Fruit fly (Drosophila melanogaster) whole organism, embryonic: ENCODE measurements around the gene TwdlC.

ENCODE experiments used
- Aef1 ChIP-seq: fragments of 200-800 bp; sonication (Bioruptor generic); IDR thresholded peaks from 3 replicates; pipeline ENCODE4 v1.3.6; 2022; ENCODE audit warnings: missing biosample characterization, missing genetic modification characterization
- Atf-2 ChIP-seq: fragments of 200-800 bp; sonication (Bioruptor generic); optimal IDR thresholded peaks from 2 replicates; lab custom pipeline; 2016; ENCODE audit warnings: missing biosample characterization, missing genetic modification characterization
- BEAF-32 ChIP-seq: fragments of 200-800 bp; sonication (Bioruptor generic); optimal IDR thresholded peaks from 3 replicates; lab custom pipeline; 2017; ENCODE audit warnings: missing biosample characterization, missing genetic modification characterization, mild to moderate bottlenecking, moderate library complexity, missing genetic modification reagents
- Blimp-1 ChIP-seq: fragments of 200-800 bp; sonication (Bioruptor generic); optimal IDR thresholded peaks from 3 replicates; lab custom pipeline; 2018; ENCODE audit warnings: missing biosample characterization, missing genetic modification characterization, mild to moderate bottlenecking, moderate library complexity, missing genetic modification reagents
- CG10147 ChIP-seq: fragments of 200-800 bp; sonication (Bioruptor generic); optimal IDR thresholded peaks from 2 replicates; lab custom pipeline; 2019; ENCODE audit warnings: missing biosample characterization, mild to moderate bottlenecking, missing genetic modification characterization, moderate library complexity
- CG1024 ChIP-seq: fragments of 200-800 bp; sonication (Bioruptor generic); IDR thresholded peaks from 2 replicates; pipeline ENCODE4 v1.3.6; 2022; ENCODE audit warnings: missing biosample characterization, missing genetic modification characterization
- CG10462 ChIP-seq: fragments of 200-800 bp; sonication (Bioruptor generic); optimal IDR thresholded peaks from 2 replicates; lab custom pipeline; 2016; ENCODE audit warnings: missing biosample characterization, missing genetic modification characterization
- CG12236 ChIP-seq: fragments of 200-800 bp; sonication (Bioruptor generic); optimal IDR thresholded peaks from 2 replicates; lab custom pipeline; 2016; ENCODE audit warnings: missing biosample characterization, missing genetic modification characterization
- CG12391 ChIP-seq: fragments of 200-800 bp; sonication (Bioruptor generic); optimal IDR thresholded peaks from 3 replicates; lab custom pipeline; 2018; ENCODE audit warnings: missing biosample characterization, mild to moderate bottlenecking, missing genetic modification characterization, moderate library complexity
- CG14965 ChIP-seq: fragments of 200-800 bp; sonication (Bioruptor generic); optimal IDR thresholded peaks from 2 replicates; lab custom pipeline; 2016; ENCODE audit warnings: missing biosample characterization, missing genetic modification characterization, borderline replicate concordance
- CG1647 ChIP-seq: fragments of 200-800 bp; sonication (Bioruptor generic); optimal IDR thresholded peaks from 3 replicates; lab custom pipeline; 2016; ENCODE audit warnings: missing biosample characterization, missing genetic modification characterization
- CG17385 ChIP-seq: fragments of 200-800 bp; sonication (Bioruptor generic); optimal IDR thresholded peaks from 3 replicates; lab custom pipeline; 2018; ENCODE audit warnings: missing biosample characterization, mild to moderate bottlenecking, missing genetic modification characterization
- CG2120 ChIP-seq: fragments of 200-800 bp; sonication (Bioruptor generic); optimal IDR thresholded peaks from 3 replicates; lab custom pipeline; 2016; ENCODE audit warnings: missing biosample characterization, missing genetic modification characterization
- CG30403 ChIP-seq: fragments of 200-800 bp; sonication (Bioruptor generic); optimal IDR thresholded peaks from 3 replicates; lab custom pipeline; 2016; ENCODE audit warnings: missing biosample characterization, missing genetic modification characterization
- CG3407 ChIP-seq: fragments of 200-800 bp; sonication (Bioruptor generic); optimal IDR thresholded peaks from 2 replicates; lab custom pipeline; 2018; ENCODE audit warnings: missing biosample characterization, mild to moderate bottlenecking, missing genetic modification characterization
- CG6175 ChIP-seq: fragments of 200-800 bp; sonication (Bioruptor generic); IDR thresholded peaks from 3 replicates; pipeline ENCODE4 v1.3.6; 2022; ENCODE audit warnings: missing biosample characterization, missing genetic modification characterization
- CG7839 ChIP-seq: fragments of 200-800 bp; sonication (Bioruptor generic); optimal IDR thresholded peaks from 3 replicates; lab custom pipeline; 2018; ENCODE audit warnings: missing biosample characterization, mild to moderate bottlenecking, missing genetic modification characterization, moderate library complexity
- CG8359 ChIP-seq: fragments of 200-800 bp; sonication (Bioruptor generic); optimal IDR thresholded peaks from 2 replicates; lab custom pipeline; 2017; ENCODE audit warnings: missing biosample characterization, mild to moderate bottlenecking, missing genetic modification characterization, borderline replicate concordance
- CG9609 ChIP-seq: fragments of 200-800 bp; sonication (Bioruptor generic); optimal IDR thresholded peaks from 3 replicates; lab custom pipeline; 2016; ENCODE audit warnings: missing biosample characterization, missing genetic modification characterization
- CTCF ChIP-seq: fragments of 200-800 bp; sonication (Bioruptor generic); optimal IDR thresholded peaks from 2 replicates; lab custom pipeline; 2017; ENCODE audit warnings: missing biosample characterization, mild to moderate bottlenecking, missing genetic modification characterization, moderate library complexity
- Dfd ChIP-seq, 2 experiments: fragments of >200 bp; optimal IDR thresholded peaks; 2 replicates each; lab custom pipeline; 2017; ENCODE audit warnings: missing biosample characterization in 2 of 2, missing genetic modification characterization in 2 of 2
- Doc3 ChIP-seq: fragments of 200-800 bp; sonication (Bioruptor generic); IDR thresholded peaks from 3 replicates; pipeline ENCODE4 v1.3.6; 2022; ENCODE audit warnings: missing biosample characterization, missing genetic modification characterization; ENCODE audit not compliant: partially characterized antibody
- Fer2 ChIP-seq: fragments of 200-800 bp; sonication (Bioruptor generic); optimal IDR thresholded peaks from 2 replicates; lab custom pipeline; 2018; ENCODE audit warnings: missing biosample characterization, mild to moderate bottlenecking, missing genetic modification characterization, moderate library complexity
- Hmr ChIP-seq: fragments of 200-800 bp; sonication (Bioruptor generic); optimal IDR thresholded peaks from 3 replicates; lab custom pipeline; 2017; ENCODE audit warnings: mild to moderate bottlenecking, missing biosample characterization, missing genetic modification reagents, missing genetic modification characterization
- Hr78 ChIP-seq, 2 experiments: fragments of 200-800 bp in 1 of 2; fragments of >200 bp in 1 of 2; sonication (Bioruptor generic) in 1 of 2; optimal IDR thresholded peaks; 2 replicates each; lab custom pipeline; 2017 to 2019; ENCODE audit warnings: missing biosample characterization in 2 of 2, missing genetic modification characterization in 2 of 2, mild to moderate bottlenecking in 1 of 2, moderate library complexity in 1 of 2
- MTF-1 ChIP-seq: fragments of 200-800 bp; sonication (Bioruptor generic); optimal IDR thresholded peaks from 2 replicates; lab custom pipeline; 2018; ENCODE audit warnings: missing biosample characterization, mild to moderate bottlenecking, missing genetic modification characterization, borderline replicate concordance
- Neu2 ChIP-seq: fragments of 200-800 bp; sonication (Bioruptor generic); optimal IDR thresholded peaks from 3 replicates; lab custom pipeline; 2016; ENCODE audit warnings: missing biosample characterization, missing genetic modification characterization, borderline replicate concordance
- Sox100B ChIP-seq: fragments of 200-800 bp; sonication (Bioruptor generic); optimal IDR thresholded peaks from 3 replicates; lab custom pipeline; 2018; ENCODE audit warnings: missing biosample characterization, mild to moderate bottlenecking, missing genetic modification characterization
- Trl ChIP-seq, 3 experiments: fragments of >200 bp in 2 of 3; fragments of 200-800 bp in 1 of 3; sonication (Bioruptor generic) in 1 of 3; optimal IDR thresholded peaks; 2 replicates in 1 of 3; 3 replicates in 2 of 3; lab custom pipeline; 2016 to 2017; ENCODE audit warnings: missing biosample characterization in 1 of 3, missing genetic modification characterization in 1 of 3
- aop ChIP-seq: fragments of 200-800 bp; sonication (Bioruptor generic); IDR thresholded peaks from 2 replicates; pipeline ENCODE4 v1.3.6; 2022; ENCODE audit warnings: missing biosample characterization, missing genetic modification characterization
- ash1 ChIP-seq: fragments of 200-800 bp; sonication (Bioruptor generic); optimal IDR thresholded peaks from 2 replicates; lab custom pipeline; 2018; ENCODE audit warnings: missing biosample characterization, mild to moderate bottlenecking, missing genetic modification characterization
- az2 ChIP-seq: fragments of 200-800 bp; sonication (Bioruptor generic); optimal IDR thresholded peaks from 3 replicates; lab custom pipeline; 2016; ENCODE audit warnings: missing biosample characterization, missing genetic modification characterization
- bowl ChIP-seq: fragments of 200-800 bp; sonication (Bioruptor generic); IDR thresholded peaks from 2 replicates; pipeline ENCODE4 v1.3.6; 2022; ENCODE audit warnings: missing biosample characterization, missing genetic modification characterization
- corto ChIP-seq: fragments of 200-800 bp; sonication (Bioruptor generic); optimal IDR thresholded peaks from 2 replicates; lab custom pipeline; 2016; ENCODE audit warnings: missing biosample characterization, mild to moderate bottlenecking, missing genetic modification characterization, moderate library complexity
- dmrt11E ChIP-seq: fragments of 200-800 bp; sonication (Bioruptor generic); optimal IDR thresholded peaks from 3 replicates; lab custom pipeline; 2018; ENCODE audit warnings: missing biosample characterization, mild to moderate bottlenecking, missing genetic modification characterization, moderate library complexity
- ewg ChIP-seq: fragments of 200-800 bp; sonication (Bioruptor generic); optimal IDR thresholded peaks from 3 replicates; lab custom pipeline; 2017; ENCODE audit warnings: mild to moderate bottlenecking, missing biosample characterization, missing genetic modification reagents, missing genetic modification characterization
- fd64A ChIP-seq: fragments of 200-800 bp; sonication (Bioruptor generic); optimal IDR thresholded peaks from 3 replicates; lab custom pipeline; 2018; ENCODE audit warnings: missing biosample characterization, mild to moderate bottlenecking, missing genetic modification characterization
- gfzf ChIP-seq: fragments of 200-800 bp; sonication (Bioruptor generic); optimal IDR thresholded peaks from 2 replicates; lab custom pipeline; 2016; ENCODE audit warnings: missing biosample characterization, mild to moderate bottlenecking, missing genetic modification characterization, moderate library complexity
- gsb-n ChIP-seq: fragments of 200-800 bp; sonication (Bioruptor generic); optimal IDR thresholded peaks from 3 replicates; lab custom pipeline; 2018; ENCODE audit warnings: missing biosample characterization, mild to moderate bottlenecking, missing genetic modification characterization
- hth ChIP-seq: fragments of >200 bp; optimal IDR thresholded peaks from 2 replicates; lab custom pipeline; 2017; ENCODE audit warnings: inconsistent platforms
- jigr1 ChIP-seq: fragments of 200-800 bp; sonication (Bioruptor generic); IDR thresholded peaks from 3 replicates; pipeline ENCODE4 v1.3.6; 2022; ENCODE audit warnings: missing biosample characterization, missing genetic modification characterization
- otp ChIP-seq: fragments of 200-800 bp; sonication (Bioruptor generic); IDR thresholded peaks from 3 replicates; pipeline ENCODE4, ENCODE4 v1.3.6; 2022; ENCODE audit warnings: missing biosample characterization, missing genetic modification characterization
- p53 ChIP-seq: fragments of 200-800 bp; sonication (Bioruptor generic); optimal IDR thresholded peaks from 2 replicates; lab custom pipeline; 2016; ENCODE audit warnings: missing biosample characterization, missing genetic modification characterization
- phol ChIP-seq: fragments of 200-800 bp; sonication (Bioruptor generic); optimal IDR thresholded peaks from 3 replicates; lab custom pipeline; 2018; ENCODE audit warnings: missing biosample characterization, mild to moderate bottlenecking, missing genetic modification characterization, moderate library complexity
- pzg ChIP-seq: fragments of 200-800 bp; sonication (Bioruptor generic); optimal IDR thresholded peaks from 3 replicates; lab custom pipeline; 2018; ENCODE audit warnings: missing biosample characterization, mild to moderate bottlenecking, missing genetic modification characterization, moderate library complexity
- sens ChIP-seq: fragments of 200-800 bp; sonication (Bioruptor generic); peaks from one replicate; lab custom pipeline; 2016; ENCODE audit warnings: missing biosample characterization, missing genetic modification characterization
- shn ChIP-seq: fragments of 200-800 bp; sonication (Bioruptor generic); optimal IDR thresholded peaks from 3 replicates; lab custom pipeline; 2016; ENCODE audit warnings: missing biosample characterization, missing genetic modification characterization
- vnd ChIP-seq: fragments of 200-800 bp; sonication (Bioruptor generic); IDR thresholded peaks from 3 replicates; pipeline ENCODE4 v1.3.6; 2022; ENCODE audit warnings: missing biosample characterization, missing genetic modification characterization; ENCODE audit not compliant: partially characterized antibody

The TwdlC gene

DNA sequence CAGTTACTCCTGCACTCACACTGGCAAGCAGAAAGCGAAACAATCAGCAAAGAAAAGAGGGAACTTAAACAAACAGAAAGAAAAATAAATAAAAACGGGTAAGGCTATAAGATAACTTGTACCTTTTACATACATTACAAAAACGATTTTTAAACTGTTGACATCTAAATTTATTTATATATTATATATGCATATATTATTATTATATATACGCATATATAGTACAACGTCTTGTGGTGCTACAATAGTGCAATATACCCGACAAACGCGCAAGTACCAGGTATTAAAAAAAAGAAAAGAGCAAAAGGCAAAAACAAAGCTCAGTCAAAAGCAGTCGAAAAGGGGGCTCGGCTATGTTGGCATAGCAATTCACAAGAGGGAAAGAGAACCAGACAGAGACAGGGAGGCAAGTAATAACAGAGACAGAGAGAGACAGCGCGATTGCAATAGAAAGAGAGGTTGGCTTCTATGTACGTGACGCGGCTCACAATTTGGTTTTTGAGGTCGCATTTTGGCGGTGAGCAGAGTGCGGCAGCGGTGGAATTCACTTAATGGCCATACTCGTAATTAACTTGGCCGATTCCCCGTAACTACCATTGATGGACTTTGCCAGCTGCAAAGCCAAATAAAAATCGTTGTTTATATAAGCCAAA lies 40.5 kb upstream of the TwdlC start (continued):
- peak; percentile 35; the same call in 1 of the 3 replicates for TF ChIP-seq CG6175 (GFP tag; lab: Robert Waterston, UW)
- peak; percentile 50 for TF ChIP-seq CG10147
- TF ChIP-seq az2 (GFP tag; lab: Kevin White, UChicago) = peak; percentile 75
- TF ChIP-seq CG3407 (GFP tag; lab: Kevin White, UChicago) = peak; percentile 64
- TF ChIP-seq CG30403 (GFP tag; lab: Kevin White, UChicago) = peak; percentile 55
- TF ChIP-seq sens (GFP tag; lab: Kevin White, UChicago) = peak; percentile 84
- no peak for TF ChIP-seq BEAF-32
- no peak for TF ChIP-seq gfzf (GFP tag; lab: Kevin White, UChicago)
- TF ChIP-seq dmrt11E = peak; percentile 64
- no peak for TF ChIP-seq CG2120 (GFP tag; lab: Kevin White, UChicago)
- peak; percentile 16 for TF ChIP-seq CG8359 (GFP tag; lab: Kevin White, UChicago)
- TF ChIP-seq Fer2 (tag; lab: Kevin White, UChicago) = no peak
- no peak for TF ChIP-seq fd64A (GFP tag; lab: Kevin White, UChicago)
- TF ChIP-seq CG1647 = peak; percentile 7
- TF ChIP-seq CG12236 (GFP tag; lab: Kevin White, UChicago) = no peak
- TF ChIP-seq vnd (GFP tag; lab: Robert Waterston, UW) = no peak
- 0 out of 2 replicates have a peak, but pooled peaks have one; percentile 21 for TF ChIP-seq aop (GFP tag; lab: Robert Waterston, UW)
- peak; percentile 87 for TF ChIP-seq Aef1 (GFP tag; lab: Robert Waterston, UW)
- peak; percentile 85 for TF ChIP-seq CG7839
- no peak for TF ChIP-seq Neu2
- TF ChIP-seq Dfd (GFP tag; optimal IDR thresholded peaks at IDR 0.05; lab: Kevin White, UChicago) = no peak
- TF ChIP-seq phol (tag; lab: Kevin White, UChicago) = peak; percentile 73
- no peak for TF ChIP-seq CG14965 (GFP tag; lab: Kevin White, UChicago)
- TF ChIP-seq hth (lab: Kevin White, UChicago) = no peak
- no peak for TF ChIP-seq ash1 (GFP tag; lab: Kevin White, UChicago)
- TF ChIP-seq Atf-2 = no peak
- peak; percentile 73 for TF ChIP-seq CG1024 (GFP tag; lab: Robert Waterston, UW)
- TF ChIP-seq CTCF (GFP tag; lab: Kevin White, UChicago) = no peak
- peak; percentile 19 for TF ChIP-seq CG10462 (GFP tag; lab: Kevin White, UChicago)
- TF ChIP-seq p53 (GFP tag; lab: Kevin White, UChicago) = no peak
- TF ChIP-seq Hmr (GFP tag; lab: Kevin White, UChicago) = peak; percentile 74
- no peak for TF ChIP-seq pzg (GFP tag; lab: Kevin White, UChicago)
- peak; percentile 76 for TF ChIP-seq gsb-n (tag; lab: Kevin White, UChicago)
- peak; percentile 81 for TF ChIP-seq Sox100B (GFP tag; lab: Kevin White, UChicago)
- TF ChIP-seq shn (GFP tag; lab: Kevin White, UChicago) = no peak
- TF ChIP-seq Blimp-1 = peak; percentile 83
- peak; percentile 25 for TF ChIP-seq MTF-1 (GFP tag; lab: Kevin White, UChicago)
- peak; percentile 80 for TF ChIP-seq corto (GFP tag; lab: Kevin White, UChicago)
- TF ChIP-seq CG9609 (GFP tag; lab: Kevin White, UChicago) = no peak
- TF ChIP-seq ewg (GFP tag; lab: Kevin White, UChicago) = peak; percentile 66
- TF ChIP-seq otp (GFP tag; lab: Robert Waterston, UW) = peak; percentile 63; the same call in 1 of the 3 replicates
- TF ChIP-seq CG17385 (GFP tag; lab: Kevin White, UChicago) = peak; percentile 67
- peak; percentile 74; the same call in 2 of the 3 replicates for TF ChIP-seq jigr1
- peak in 1 of 2 experiments; percentile 47 for TF ChIP-seq Hr78 (GFP tag; optimal IDR thresholded peaks at IDR 0.05; lab: Kevin White, UChicago)
- peak in 1 of 2 experiments; percentile 17 for TF ChIP-seq Trl (optimal IDR thresholded peaks at IDR 0.05; lab: Kevin White, UChicago)
- no peak for TF ChIP-seq Trl (GFP tag; optimal IDR thresholded peaks at IDR 0.05; lab: Kevin White, UChicago)
- TF ChIP-seq Doc3 (GFP tag; lab: Robert Waterston, UW) = no peak
- TF ChIP-seq CG12391 (tag; lab: Kevin White, UChicago) = peak; percentile 85
- 0 out of 2 replicates have a peak, but pooled peaks have one; percentile 49 for TF ChIP-seq bowl (GFP tag; lab: Robert Waterston, UW)
